Fruit fly (Drosophila melanogaster): ENCODE measurements around the gene SmydA-9.

- TF ChIP-seq CG8478 (optimal IDR thresholded peaks at IDR 0.05) (no peak), CTCF (optimal IDR thresholded peaks at IDR 0.05) (no peak)
Measured at dm6 chrX:9168273-9168672, 42.4 kb downstream of the SmydA-9 start.

Measured in S2 (cell line).